Worm (Caenorhabditis elegans): Measurements from ENCODE around the gene ceh-49.

Gene ceh-49

ce11 chrV:6121659-6122058, 1.7 kb upstream of the ceh-49 start:
- TF ChIP-seq nhr-237 (tag; optimal IDR thresholded peaks at IDR 0.05), result no peak
- no peak for TF ChIP-seq skn-1 (tag; optimal IDR thresholded peaks at IDR 0.05)
- TF ChIP-seq crh-2 (tag; optimal IDR thresholded peaks at IDR 0.05), result no peak
- TF ChIP-seq elt-1 (tag; optimal IDR thresholded peaks at IDR 0.05), result no peak
- no peak for TF ChIP-seq egl-27 (tag; optimal IDR thresholded peaks at IDR 0.05)
- no peak for TF ChIP-seq ZK546.5 (tag; optimal IDR thresholded peaks at IDR 0.05)
- no peak for TF ChIP-seq unc-39 (tag; optimal IDR thresholded peaks at IDR 0.05)

- TF ChIP-seq lin-39 (tag; optimal IDR thresholded peaks at IDR 0.05) (no peak), lsy-2 (tag; optimal IDR thresholded peaks at IDR 0.05) (no peak), nhr-237 (tag; optimal IDR thresholded peaks at IDR 0.05) (no peak), C34F6.9 (tag; optimal IDR thresholded peaks at IDR 0.05) (no peak), nhr-21 (tag; optimal IDR thresholded peaks at IDR 0.05) (no peak), sma-3 (GFP tag; optimal IDR thresholded peaks at IDR 0.05) (no peak), mdl-1 (tag; optimal IDR thresholded peaks at IDR 0.05) (no peak), Y55F3AM.14 (GFP tag; optimal IDR thresholded peaks at IDR 0.05) (no peak), egl-27 (tag; optimal IDR thresholded peaks at IDR 0.05) (no peak), skn-1 (tag; optimal IDR thresholded peaks at IDR 0.05) (no peak), ZK546.5 (tag; optimal IDR thresholded peaks at IDR 0.05) (no peak), elt-1 (tag; optimal IDR thresholded peaks at IDR 0.05) (no peak), nhr-10 (tag; optimal IDR thresholded peaks at IDR 0.05) (no peak)
Observed at ce11 chrV:6117013-6117412, 3.0 kb downstream of the ceh-49 start.

- TF ChIP-seq ztf-1 (GFP tag; conservative IDR thresholded peaks at IDR 0.05), result no peak
- peak; percentile 24 for TF ChIP-seq sma-9 (GFP tag; optimal IDR thresholded peaks at IDR 0.05)
- TF ChIP-seq sma-9 (tag; optimal IDR thresholded peaks at IDR 0.05), result no peak
- no peak for TF ChIP-seq ama-1 (optimal IDR thresholded peaks at IDR 0.05)
Observed at ce11 chrV:6112823-6113222, 7.2 kb downstream of the ceh-49 start, which contains the start of gene F17A9.5. TSS of gene F17A9.5 (minus strand) at chrV:6112997.

ce11 chrV:6110533-6110932, 9.5 kb downstream of the ceh-49 start, which contains the start of gene F17A9.4:
TSS of gene F17A9.4 (minus strand) at chrV:6110629.
- TF ChIP-seq gmeb-1 (tag; optimal IDR thresholded peaks at IDR 0.05) (no peak), crh-2 (tag; optimal IDR thresholded peaks at IDR 0.05) (no peak), mab-5 (tag; optimal IDR thresholded peaks at IDR 0.05) (no peak), sma-3 (GFP tag; optimal IDR thresholded peaks at IDR 0.05) (peak; percentile 6), sem-4 (tag; optimal IDR thresholded peaks at IDR 0.05) (no peak), skn-1 (tag; optimal IDR thresholded peaks at IDR 0.05) (peak; percentile 90), ama-1 (optimal IDR thresholded peaks at IDR 0.05) (no peak), nhr-10 (tag; optimal IDR thresholded peaks at IDR 0.05) (no peak), elt-3 (tag; optimal IDR thresholded peaks at IDR 0.05) (no peak), blmp-1 (tag; optimal IDR thresholded peaks at IDR 0.05; ENCODE audit: insufficient read depth) (no peak), snpc-4 (tag; optimal IDR thresholded peaks at IDR 0.05) (no peak), fos-1 (tag; optimal IDR thresholded peaks at IDR 0.05) (peak; percentile 45), Y55F3AM.14 (GFP tag; optimal IDR thresholded peaks at IDR 0.05) (no peak), lsy-2 (tag; optimal IDR thresholded peaks at IDR 0.05) (no peak), ceh-16 (tag; optimal IDR thresholded peaks at IDR 0.05) (no peak), F13H6.1 (tag; optimal IDR thresholded peaks at IDR 0.05) (peak; percentile 45), alr-1 (tag; optimal IDR thresholded peaks at IDR 0.05) (no peak), ztf-4 (tag; optimal IDR thresholded peaks at IDR 0.05) (no peak), mdl-1 (tag; optimal IDR thresholded peaks at IDR 0.05) (no peak), unc-39 (tag; optimal IDR thresholded peaks at IDR 0.05) (no peak), ZK546.5 (tag; optimal IDR thresholded peaks at IDR 0.05) (no peak), elt-1 (tag; optimal IDR thresholded peaks at IDR 0.05) (no peak), aly-2 (tag; optimal IDR thresholded peaks at IDR 0.05) (no peak), nhr-6 (tag; optimal IDR thresholded peaks at IDR 0.05) (no peak), unc-62 (GFP tag; optimal IDR thresholded peaks at IDR 0.05) (no peak), ceh-82 (tag; optimal IDR thresholded peaks at IDR 0.05) (no peak), peb-1 (tag; optimal IDR thresholded peaks at IDR 0.05) (no peak), egl-27 (tag; optimal IDR thresholded peaks at IDR 0.05) (no peak), nhr-11 (tag; optimal IDR thresholded peaks at IDR 0.05) (no peak), mbf-1 (tag; optimal IDR thresholded peaks at IDR 0.05) (no peak), sma-9 (GFP tag; optimal IDR thresholded peaks at IDR 0.05) (peak; percentile 57), sma-9 (tag; optimal IDR thresholded peaks at IDR 0.05) (no peak), nhr-129 (tag; optimal IDR thresholded peaks at IDR 0.05) (peak; percentile 36), nhr-77 (tag; optimal IDR thresholded peaks at IDR 0.05) (no peak), lin-13 (GFP tag; optimal IDR thresholded peaks at IDR 0.05) (no peak), zag-1 (tag; optimal IDR thresholded peaks at IDR 0.05) (no peak), nhr-25 (tag; optimal IDR thresholded peaks at IDR 0.05) (no peak), nhr-21 (tag; optimal IDR thresholded peaks at IDR 0.05) (no peak), lin-39 (tag; optimal IDR thresholded peaks at IDR 0.05) (no peak), nhr-23 (tag; optimal IDR thresholded peaks at IDR 0.05) (no peak), R02D3.7 (tag; optimal IDR thresholded peaks at IDR 0.05) (no peak), ztf-1 (GFP tag; conservative IDR thresholded peaks at IDR 0.05) (no peak), unc-55 (GFP tag; optimal IDR thresholded peaks at IDR 0.05) (no peak), lin-11 (tag; optimal IDR thresholded peaks at IDR 0.05) (peak; percentile 12), nhr-12 (tag; optimal IDR thresholded peaks at IDR 0.05) (no peak)

Measured in whole organism, L2 larva.